Fruit fly (Drosophila melanogaster): ENCODE data around the gene PNUTS.
A peak's percentile ranks its signal among the peaks of the same experiment; 100 is the strongest.

Gene PNUTS

DNA sequence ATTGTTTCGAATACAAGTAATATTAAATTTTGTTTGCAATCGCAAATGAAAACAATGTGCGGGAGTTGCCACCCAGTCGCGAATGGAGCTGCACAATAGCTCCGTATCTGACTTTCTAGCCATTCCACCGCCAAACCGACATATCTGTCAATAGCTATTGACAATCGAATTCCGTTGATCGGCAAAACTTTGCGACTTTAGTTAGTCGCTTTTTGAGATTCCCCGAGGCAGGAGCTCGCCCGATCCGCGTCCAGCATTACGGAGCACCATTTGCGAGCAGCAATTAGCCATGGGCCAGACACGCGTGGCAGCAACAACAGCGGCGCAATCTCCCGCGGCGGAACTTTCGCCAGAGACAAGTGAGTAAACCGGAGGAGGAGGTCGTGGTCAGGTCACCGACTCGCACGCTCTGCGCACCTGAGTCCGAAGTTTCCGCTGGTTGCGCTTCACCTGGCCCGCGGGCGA lies 17.6 kb upstream of the PNUTS start, which contains the start of the genes CG4291 and kraken (continued):
- TF ChIP-seq CG3163 (GFP tag; optimal IDR thresholded peaks at IDR 0.05): peak; percentile 59
- TF ChIP-seq CG12769 (tag; optimal IDR thresholded peaks at IDR 0.05): peak; percentile 73
- TF ChIP-seq CG4360 (GFP tag; IDR thresholded peaks at IDR 0.05): peak; percentile 55
- TF ChIP-seq wek (GFP tag; optimal IDR thresholded peaks at IDR 0.05): no peak
- TF ChIP-seq Optix (GFP tag; IDR thresholded peaks at IDR 0.05): no peak
- TF ChIP-seq fu2 (GFP tag; optimal IDR thresholded peaks at IDR 0.05): peak; percentile 39
- TF ChIP-seq fd3F (GFP tag; optimal IDR thresholded peaks at IDR 0.05): peak; percentile 39
- no peak for TF ChIP-seq seq (GFP tag; IDR thresholded peaks at IDR 0.05)
- peak; percentile 48 for TF ChIP-seq E2f2 (GFP tag; IDR thresholded peaks at IDR 0.05)
- no peak for TF ChIP-seq bcd (GFP tag; optimal IDR thresholded peaks at IDR 0.05)
- TF ChIP-seq nerfin-1 (tag; optimal IDR thresholded peaks at IDR 0.05): peak; percentile 73
- TF ChIP-seq usp (GFP tag; optimal IDR thresholded peaks at IDR 0.05): no peak
- no peak for TF ChIP-seq Elba2 (GFP tag; optimal IDR thresholded peaks at IDR 0.05)
- TF ChIP-seq ro (GFP tag; IDR thresholded peaks at IDR 0.05): no peak
- TF ChIP-seq Gsc (GFP tag; IDR thresholded peaks at IDR 0.05): no peak
- peak; percentile 35; the same call in 1 of the 2 replicates for TF ChIP-seq Drgx (GFP tag; IDR thresholded peaks at IDR 0.05)
- TF ChIP-seq sna (GFP tag; IDR thresholded peaks at IDR 0.05; ENCODE audit: partially characterized antibody): peak; percentile 67
- TF ChIP-seq Bdp1 (GFP tag; optimal IDR thresholded peaks at IDR 0.05): peak; percentile 11
- TF ChIP-seq gcm (GFP tag; optimal IDR thresholded peaks at IDR 0.05): no peak
- peak; percentile 1 for TF ChIP-seq CG16863 (GFP tag; optimal IDR thresholded peaks at IDR 0.05)
- TF ChIP-seq eve (GFP tag; optimal IDR thresholded peaks at IDR 0.05): no peak
- TF ChIP-seq CG4707 (GFP tag; optimal IDR thresholded peaks at IDR 0.05): no peak
- TF ChIP-seq CG15514 (GFP tag; optimal IDR thresholded peaks at IDR 0.05): peak; percentile 88
- TF ChIP-seq CG12299 (tag; optimal IDR thresholded peaks at IDR 0.05): no peak
- TF ChIP-seq ash1 (GFP tag; optimal IDR thresholded peaks at IDR 0.05): peak; percentile 14
- TF ChIP-seq gsb-n (tag; optimal IDR thresholded peaks at IDR 0.05): peak; percentile 63
- peak; percentile 73 for TF ChIP-seq Dref (GFP tag; IDR thresholded peaks at IDR 0.05)
- no peak for TF ChIP-seq zen2 (GFP tag; IDR thresholded peaks at IDR 0.05; ENCODE audit: partially characterized antibody)
- TF ChIP-seq Abd-B (GFP tag; optimal IDR thresholded peaks at IDR 0.05): no peak
- TF ChIP-seq CG1603 (tag; optimal IDR thresholded peaks at IDR 0.05): peak; percentile 81
- TF ChIP-seq Kr (GFP tag; optimal IDR thresholded peaks at IDR 0.05): no peak
- peak; percentile 53 for TF ChIP-seq ERR (GFP tag; optimal IDR thresholded peaks at IDR 0.05)
- no peak for TF ChIP-seq bowl (GFP tag; IDR thresholded peaks at IDR 0.05)
- TF ChIP-seq CG9215 (GFP tag; IDR thresholded peaks at IDR 0.05): peak; percentile 37; the same call in 1 of the 2 replicates
- no peak for TF ChIP-seq dati (GFP tag; IDR thresholded peaks at IDR 0.05)
- no peak for TF ChIP-seq nau (GFP tag; optimal IDR thresholded peaks at IDR 0.05)
- TF ChIP-seq amos (GFP tag; IDR thresholded peaks at IDR 0.05; ENCODE audit: partially characterized antibody): peak; percentile 36; the same call in 1 of the 2 replicates
- TF ChIP-seq H2.0 (GFP tag; IDR thresholded peaks at IDR 0.05): peak; percentile 53; the same call in 1 of the 2 replicates
- peak; percentile 34 for TF ChIP-seq Sin3A (optimal IDR thresholded peaks at IDR 0.05)
- TF ChIP-seq ranshi (GFP tag; IDR thresholded peaks at IDR 0.05): peak; percentile 33; the same call in 1 of the 2 replicates
- TF ChIP-seq CG6683 (GFP tag; optimal IDR thresholded peaks at IDR 0.05): no peak
- peak; percentile 67 for TF ChIP-seq zfh2 (GFP tag; optimal IDR thresholded peaks at IDR 0.05)
- peak; percentile 13 for TF ChIP-seq odd (GFP tag; optimal IDR thresholded peaks at IDR 0.05)
- TF ChIP-seq Ets97D (GFP tag; optimal IDR thresholded peaks at IDR 0.05): peak; percentile 7
- TF ChIP-seq NK7.1 (GFP tag; optimal IDR thresholded peaks at IDR 0.05): no peak
- peak; percentile 57; the same call in 1 of the 3 replicates for TF ChIP-seq CG2199 (GFP tag; IDR thresholded peaks at IDR 0.05)
- no peak; the same call in 2 of the 3 replicates for TF ChIP-seq Mrtf (GFP tag; IDR thresholded peaks at IDR 0.05)
- no peak for TF ChIP-seq prd (optimal IDR thresholded peaks at IDR 0.05)
- peak; percentile 55; the same call in 2 of the 3 replicates for TF ChIP-seq prd (GFP tag; IDR thresholded peaks at IDR 0.05)
- TF ChIP-seq Dek (tag; optimal IDR thresholded peaks at IDR 0.05): peak; percentile 44
- TF ChIP-seq ind (GFP tag; optimal IDR thresholded peaks at IDR 0.05): peak; percentile 70
- TF ChIP-seq CG14710 (tag; optimal IDR thresholded peaks at IDR 0.05): peak; percentile 50

Data from whole organism, embryonic.